Worm (Caenorhabditis elegans): ENCODE results near the gene pycr-1.

DNA sequence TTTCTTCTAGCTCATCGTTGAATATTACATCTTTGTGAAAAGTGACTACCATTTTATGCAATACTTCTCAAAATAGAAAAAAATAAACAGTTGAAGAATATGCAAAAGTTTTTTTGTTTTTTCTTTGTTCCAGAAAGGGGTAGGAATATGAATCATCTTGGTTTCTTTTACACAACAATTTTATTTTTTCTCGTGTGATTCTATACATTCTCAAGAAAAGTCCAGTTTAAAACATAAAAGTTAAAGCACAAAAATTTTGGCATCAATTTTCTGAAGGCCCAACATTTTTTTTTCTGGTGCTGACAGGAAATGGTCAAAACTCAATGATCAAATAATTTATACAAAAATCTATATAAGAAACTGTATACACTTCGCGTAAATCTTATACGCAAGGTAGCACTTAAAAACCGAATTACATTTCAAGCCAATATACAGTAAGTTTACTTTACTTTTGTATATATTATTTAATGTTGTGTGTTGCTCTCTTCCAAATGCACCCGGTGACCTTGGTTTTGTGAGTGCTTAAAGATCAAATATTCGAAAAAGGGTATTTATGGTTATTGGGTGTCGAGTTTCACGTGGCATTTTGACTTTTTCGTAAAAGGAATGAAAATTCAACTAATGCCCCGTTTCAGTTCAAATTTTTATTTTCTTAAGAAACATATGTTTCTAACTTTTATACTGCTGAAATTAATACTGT is 38.0 kb upstream of the pycr-1 start, which contains the start of the genes W03G11.2 and lgc-13:
- TF ChIP-seq lin-13 (GFP tag; optimal IDR thresholded peaks at IDR 0.05), result no peak
- TF ChIP-seq mab-5 (tag; optimal IDR thresholded peaks at IDR 0.05), result no peak
- TF ChIP-seq R02D3.7 (tag; optimal IDR thresholded peaks at IDR 0.05), result no peak
